Worm (Caenorhabditis elegans) whole organism, late embryonic: ENCODE measurements around the gene R02D5.3.

Source experiments
- ets-4 ChIP-seq: sonication (generic microtip); optimal IDR thresholded peaks from 2 replicates; lab custom pipeline; 2016; ENCODE audit warnings: missing genetic modification characterization, missing compliant biosample characterization
- fkh-6 ChIP-seq: sonication (generic microtip); optimal IDR thresholded peaks from 2 replicates; lab custom pipeline; 2016; ENCODE audit warnings: missing genetic modification characterization, missing compliant biosample characterization
- hlh-8 ChIP-seq: sonication (generic microtip); optimal IDR thresholded peaks from 2 replicates; lab custom pipeline; 2016; ENCODE audit warnings: missing genotype, missing genetic modification characterization, missing compliant biosample characterization
- ttx-3 ChIP-seq: sonication (generic microtip); optimal IDR thresholded peaks from 2 replicates; lab custom pipeline; 2016; ENCODE audit warnings: missing genetic modification reagents, missing genetic modification characterization, missing compliant biosample characterization

ce11 chrV:14448669-14449068 lies 34.3 kb upstream of the R02D5.3 start:
- TF ChIP-seq hlh-8 (tag; lab: Kevin White, UChicago) (no peak), ets-4 (tag; lab: Kevin White, UChicago) (no peak), fkh-6 (tag; lab: Kevin White, UChicago) (no peak), ttx-3 (no peak)
